Fruit fly (Drosophila melanogaster) whole organism, adult: ENCODE data around the gene loaf.
A peak's percentile ranks its signal among the peaks of the same experiment; 100 is the strongest.

ENCODE experiments used
- CG12768 ChIP-seq: fragments of 200-800 bp; sonication (Bioruptor generic); optimal IDR thresholded peaks from 2 replicates; lab custom pipeline; 2017; ENCODE audit warnings: missing biosample characterization, missing genetic modification characterization, mild to moderate bottlenecking, moderate library complexity, missing genetic modification reagents
- CG7101 ChIP-seq: fragments of 200-800 bp; sonication (Bioruptor generic); optimal IDR thresholded peaks from 2 replicates; lab custom pipeline; 2018; ENCODE audit warnings: missing biosample characterization, mild to moderate bottlenecking, missing genetic modification characterization, moderate library complexity
- Clk ChIP-seq: fragments of 200-800 bp; sonication (Bioruptor generic); optimal IDR thresholded peaks from 2 replicates; lab custom pipeline; 2017; ENCODE audit warnings: missing biosample characterization, missing genetic modification characterization
- cic ChIP-seq: fragments of 200-800 bp; sonication (Bioruptor generic); optimal IDR thresholded peaks from 2 replicates; lab custom pipeline; 2017; ENCODE audit warnings: missing biosample characterization, mild to moderate bottlenecking, missing genetic modification characterization, moderate library complexity
- cnc ChIP-seq, 2 experiments: fragments of >200 bp; optimal IDR thresholded peaks; 2 replicates each; lab custom pipeline; 2017
- kay ChIP-seq: fragments of 200-800 bp; sonication (Bioruptor generic); peaks from one replicate; lab custom pipeline; 2016; ENCODE audit warnings: missing biosample characterization, missing genetic modification characterization, borderline replicate concordance
- ovo ChIP-seq: fragments of 200-800 bp; sonication (Bioruptor generic); optimal IDR thresholded peaks from 2 replicates; lab custom pipeline; 2016; ENCODE audit warnings: missing biosample characterization, missing genetic modification characterization
- toe ChIP-seq: fragments of 200-800 bp; sonication (Bioruptor generic); optimal IDR thresholded peaks from 2 replicates; lab custom pipeline; 2016; ENCODE audit warnings: missing biosample characterization, missing genetic modification characterization

- TF ChIP-seq CG12768 (GFP tag; lab: Kevin White, UChicago) = no peak
- TF ChIP-seq ovo (GFP tag; lab: Kevin White, UChicago) = no peak
- TF ChIP-seq kay = peak; percentile 48
- no peak for TF ChIP-seq cnc (optimal IDR thresholded peaks at IDR 0.05; lab: Kevin White, UChicago)
- no peak for TF ChIP-seq toe (GFP tag; lab: Kevin White, UChicago)
- no peak for TF ChIP-seq CG7101
- no peak for TF ChIP-seq Clk (GFP tag; lab: Kevin White, UChicago)
- TF ChIP-seq cic (GFP tag; lab: Kevin White, UChicago) = no peak
These were observed 29.5 kb upstream of the loaf start, which contains the start of gene Klp68D for dm6 chr3L:11795440-11795983.
